Fruit fly (Drosophila melanogaster) whole organism, wandering third instar larva: ENCODE measurements around the gene CG13045.

Experiments
- CG32264 ChIP-seq: fragments of 200-800 bp; sonication (Bioruptor generic); optimal IDR thresholded peaks from 2 replicates; lab custom pipeline; 2016; ENCODE audit warnings: missing biosample characterization, missing genetic modification characterization
- Hr78 ChIP-seq: fragments of >200 bp; optimal IDR thresholded peaks from 2 replicates; lab custom pipeline; 2017; ENCODE audit warnings: missing biosample characterization, missing genetic modification characterization
- Jra ChIP-seq: sonication (Bioruptor generic); optimal IDR thresholded peaks from 2 replicates; lab custom pipeline; 2016; ENCODE audit warnings: missing biosample characterization, missing genetic modification characterization
- Rel ChIP-seq, 2 experiments: fragments of 200-800 bp; sonication (Bioruptor generic) in 1 of 2; optimal IDR thresholded peaks; 2 replicates in 1 of 2; 3 replicates in 1 of 2; lab custom pipeline; 2016 to 2019; ENCODE audit warnings: mild to moderate bottlenecking in 2 of 2, missing biosample characterization in 2 of 2, missing genetic modification characterization in 2 of 2, moderate library complexity in 1 of 2
- ey ChIP-seq: fragments of 200-800 bp; sonication (Bioruptor generic); optimal IDR thresholded peaks from 2 replicates; lab custom pipeline; 2016; ENCODE audit warnings: missing biosample characterization, missing genetic modification characterization
- foxo ChIP-seq, 2 experiments: fragments of 200-800 bp; sonication (Bioruptor generic); optimal IDR thresholded peaks; 2 replicates in 1 of 2; 3 replicates in 1 of 2; lab custom pipeline; 2016 to 2017; ENCODE audit warnings: missing biosample characterization in 2 of 2, missing genetic modification characterization in 2 of 2
- h ChIP-seq: fragments of 200-800 bp; sonication (Bioruptor generic); optimal IDR thresholded peaks from 3 replicates; lab custom pipeline; 2016; ENCODE audit warnings: missing biosample characterization, mild to moderate bottlenecking, missing genetic modification characterization
- pan ChIP-seq: fragments of >200 bp; optimal IDR thresholded peaks from 2 replicates; lab custom pipeline; 2017
- tai ChIP-seq: sonication (Bioruptor generic); optimal IDR thresholded peaks from 2 replicates; lab custom pipeline; 2016; ENCODE audit warnings: missing biosample characterization, missing genetic modification characterization

dm6 chr3L:16257118-16257627 is 33.6 kb downstream of the CG13045 start, which contains the start of gene CG13054:
- TF ChIP-seq pan (lab: Kevin White, UChicago) (no peak), Rel (GFP tag; optimal IDR thresholded peaks at IDR 0.05; lab: Kevin White, UChicago) (no peak), Rel (tag; optimal IDR thresholded peaks at IDR 0.05; lab: Kevin White, UChicago) (no peak), h (GFP tag; lab: Kevin White, UChicago) (no peak), CG32264 (GFP tag; lab: Kevin White, UChicago) (no peak), ey (GFP tag; lab: Kevin White, UChicago) (no peak), foxo (GFP tag; optimal IDR thresholded peaks at IDR 0.05; lab: Kevin White, UChicago) (no peak), Hr78 (GFP tag; lab: Kevin White, UChicago) (no peak), Jra (GFP tag; lab: Kevin White, UChicago) (no peak), tai (GFP tag; lab: Kevin White, UChicago) (no peak)
